Worm (Caenorhabditis elegans) whole organism, mixed stage, embryonic: Measurements from ENCODE around the gene egl-6.

ENCODE experiments used
- M03D4.4 ChIP-seq: sonication (generic microtip); optimal IDR thresholded peaks from 2 replicates; lab custom pipeline; 2017; ENCODE audit warnings: mild to moderate bottlenecking, missing genetic modification characterization, missing compliant biosample characterization
- ceh-39 ChIP-seq: fragments of 150-350 bp; optimal IDR thresholded peaks from 2 replicates; lab custom pipeline; 2014; ENCODE audit warnings: missing biosample characterization, missing genetic modification characterization
- lin-13 ChIP-seq: fragments of 150-350 bp; optimal IDR thresholded peaks from 2 replicates; lab custom pipeline; 2014; ENCODE audit warnings: missing biosample characterization, missing genetic modification characterization
- snpc-4 ChIP-seq: fragments of 150-350 bp; optimal IDR thresholded peaks from 2 replicates; lab custom pipeline; 2014; ENCODE audit warnings: missing biosample characterization, missing genetic modification characterization
- unc-39 ChIP-seq: fragments of 150-350 bp; optimal IDR thresholded peaks from 2 replicates; lab custom pipeline; 2014; ENCODE audit warnings: missing biosample characterization, missing genetic modification characterization
- unc-62 ChIP-seq: fragments of 150-350 bp; optimal IDR thresholded peaks from 2 replicates; lab custom pipeline; 2014; ENCODE audit warnings: missing biosample characterization, missing genetic modification reagents, missing genetic modification characterization

DNA sequence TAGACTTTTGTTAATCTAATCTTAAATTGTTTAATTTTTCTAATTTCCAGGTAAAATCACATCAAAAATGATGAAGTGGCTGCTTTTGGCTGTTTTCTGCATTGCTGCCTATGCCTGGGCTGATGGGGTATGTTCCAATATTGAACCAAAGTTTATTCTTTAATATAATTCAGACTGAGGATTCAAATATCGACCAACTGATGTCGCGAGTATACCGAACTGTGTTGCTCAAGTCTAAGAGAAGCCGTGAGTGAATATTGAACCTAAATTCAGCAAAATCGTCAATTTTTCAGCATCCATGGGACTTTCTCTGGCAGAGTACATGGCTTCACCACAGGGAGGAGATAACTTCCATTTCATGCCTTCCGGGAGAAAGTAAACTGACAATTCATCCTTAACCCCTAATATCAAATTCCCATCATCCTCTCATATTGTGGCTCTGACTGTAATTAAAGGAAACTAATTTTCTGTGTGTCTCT is 26.3 kb upstream of the egl-6 start, which contains the start of gene nlp-49:
- TF ChIP-seq unc-39 (tag; lab: Kevin White, UChicago): no peak
- no peak for TF ChIP-seq lin-13 (tag; lab: Kevin White, UChicago)
- TF ChIP-seq M03D4.4 (tag; lab: Kevin White, UChicago): no peak
- no peak for TF ChIP-seq ceh-39
- no peak for TF ChIP-seq snpc-4 (tag; lab: Kevin White, UChicago)
- no peak for TF ChIP-seq unc-62
